Worm (Caenorhabditis elegans): ENCODE data around the gene nlp-78.

ce11 chrII:9108905-9109551 is 26.9 kb upstream of the nlp-78 start, which contains the start of gene T24H10.4:
- no peak for TF ChIP-seq nhr-77 (tag; optimal IDR thresholded peaks at IDR 0.05)
- TF ChIP-seq nhr-237 (tag; optimal IDR thresholded peaks at IDR 0.05), result no peak
- TF ChIP-seq nfya-1 (tag; optimal IDR thresholded peaks at IDR 0.05; ENCODE audit: insufficient read depth), result peak; percentile 26
- TF ChIP-seq ztf-4 (tag; optimal IDR thresholded peaks at IDR 0.05), result no peak
- no peak for TF ChIP-seq ama-1 (optimal IDR thresholded peaks at IDR 0.05)
- no peak for TF ChIP-seq zag-1 (tag; optimal IDR thresholded peaks at IDR 0.05)
- TF ChIP-seq egl-27 (tag; optimal IDR thresholded peaks at IDR 0.05), result no peak
- TF ChIP-seq nhr-11 (tag; optimal IDR thresholded peaks at IDR 0.05), result no peak
